Worm (Caenorhabditis elegans) whole organism, L1 larva: Measurements from ENCODE around the gene rpl-36.

Source experiments
- C16A3.4 ChIP-seq: fragments of 150-350 bp; optimal IDR thresholded peaks from 2 replicates; lab custom pipeline; 2014; ENCODE audit warnings: missing biosample characterization, missing genetic modification characterization
- C34B4.2 ChIP-seq: sonication (generic microtip); optimal IDR thresholded peaks from 2 replicates; lab custom pipeline; 2017; ENCODE audit warnings: mild to moderate bottlenecking, missing genetic modification characterization, missing compliant biosample characterization
- F16B12.6 ChIP-seq: fragments of 150-350 bp; optimal IDR thresholded peaks from 2 replicates; lab custom pipeline; 2014; ENCODE audit warnings: missing biosample characterization, missing genetic modification characterization
- aha-1 ChIP-seq: fragments of 150-350 bp; optimal IDR thresholded peaks from 2 replicates; lab custom pipeline; 2014; ENCODE audit warnings: missing biosample characterization, missing genetic modification characterization
- ama-1 ChIP-seq: fragments of 150-350 bp; optimal IDR thresholded peaks from 2 replicates; lab custom pipeline; 2014
- ceh-82 ChIP-seq, 3 experiments: fragments of 150-350 bp in 1 of 3; sonication (generic microtip) in 2 of 3; optimal IDR thresholded peaks; 2 replicates each; lab custom pipeline; 2014 to 2017; ENCODE audit warnings: missing biosample characterization in 3 of 3, missing genetic modification characterization in 3 of 3
- ceh-90 ChIP-seq: sonication (generic microtip); optimal IDR thresholded peaks from 2 replicates; lab custom pipeline; 2016; ENCODE audit warnings: missing genetic modification characterization, missing compliant biosample characterization
- dpl-1 ChIP-seq, 3 experiments: fragments of 150-350 bp in 2 of 3; sonication (generic microtip) in 1 of 3; optimal IDR thresholded peaks; 2 replicates each; lab custom pipeline; 2014 to 2017; ENCODE audit warnings: missing biosample characterization in 3 of 3, missing genetic modification characterization in 3 of 3, missing genetic modification reagents in 3 of 3
- efl-3 ChIP-seq: fragments of 200-800 bp; sonication (Bioruptor generic); optimal IDR thresholded peaks from 2 replicates; lab custom pipeline; 2018; ENCODE audit warnings: mild to moderate bottlenecking, missing genetic modification characterization, missing compliant biosample characterization
- egl-13 ChIP-seq: sonication (generic microtip); optimal IDR thresholded peaks from 2 replicates; lab custom pipeline; 2016; ENCODE audit warnings: missing genotype, missing genetic modification reagents, missing genetic modification characterization, missing compliant biosample characterization
- elt-2 ChIP-seq: sonication (generic microtip); optimal IDR thresholded peaks from 2 replicates; lab custom pipeline; 2016; ENCODE audit warnings: missing genetic modification characterization, mild to moderate bottlenecking, inconsistent platforms, missing compliant biosample characterization, missing genetic modification reagents
- elt-3 ChIP-seq, 6 experiments: fragments of 150-350 bp in 1 of 6; sonication (generic microtip); optimal IDR thresholded peaks; 2 replicates each; lab custom pipeline; 2017 to 2018; ENCODE audit warnings: missing biosample characterization in 6 of 6, missing genetic modification characterization in 6 of 6, inconsistent platforms in 1 of 6
- ets-5 ChIP-seq: fragments of 200-800 bp; sonication (Bioruptor generic); IDR thresholded peaks from 2 replicates; pipeline ENCODE4 v1.3.6; 2022; ENCODE audit warnings: missing genetic modification characterization, missing compliant biosample characterization
- fkh-10 ChIP-seq: sonication (generic microtip); optimal IDR thresholded peaks from 2 replicates; lab custom pipeline; 2017; ENCODE audit warnings: missing biosample characterization, missing genetic modification reagents, missing genetic modification characterization
- fkh-8 ChIP-seq: sonication (generic microtip); optimal IDR thresholded peaks from 2 replicates; lab custom pipeline; 2016; ENCODE audit warnings: mild to moderate bottlenecking, missing genetic modification characterization, missing compliant biosample characterization
- fos-1 ChIP-seq: fragments of 150-350 bp; optimal IDR thresholded peaks from 2 replicates; lab custom pipeline; 2014; ENCODE audit warnings: missing biosample characterization, missing genetic modification characterization
- grh-1 ChIP-seq: fragments of 200-800 bp; sonication (Bioruptor generic); IDR thresholded peaks from 2 replicates; pipeline ENCODE4 v1.3.6; 2022; ENCODE audit warnings: missing genetic modification reagents, missing genetic modification characterization, missing compliant biosample characterization
- hlh-4 ChIP-seq: sonication (generic microtip); optimal IDR thresholded peaks from 2 replicates; lab custom pipeline; 2016; ENCODE audit warnings: mild to moderate bottlenecking, missing genetic modification characterization, missing compliant biosample characterization
- hpl-2 ChIP-seq: fragments of 150-350 bp; optimal IDR thresholded peaks from 2 replicates; lab custom pipeline; 2014; ENCODE audit warnings: missing biosample characterization, missing genetic modification reagents, missing genetic modification characterization
- irx-1 ChIP-seq: sonication (generic microtip); optimal IDR thresholded peaks from 2 replicates; lab custom pipeline; 2016; ENCODE audit warnings: missing genetic modification characterization, missing compliant biosample characterization
- isw-1 ChIP-seq: fragments of 200-800 bp; sonication (Bioruptor generic); IDR thresholded peaks from 2 replicates; pipeline ENCODE4 v1.3.6; 2022; ENCODE audit warnings: missing genetic modification characterization, missing compliant biosample characterization
- jun-1 ChIP-seq: fragments of 150-350 bp; optimal IDR thresholded peaks from 2 replicates; lab custom pipeline; 2014; ENCODE audit warnings: missing biosample characterization, missing genetic modification reagents, missing genetic modification characterization
- lin-13 ChIP-seq: fragments of 150-350 bp; optimal IDR thresholded peaks from 2 replicates; lab custom pipeline; 2014; ENCODE audit warnings: missing biosample characterization, missing genetic modification reagents, missing genetic modification characterization
- lin-39 ChIP-seq: fragments of 150-350 bp; optimal IDR thresholded peaks from 2 replicates; lab custom pipeline; 2014; ENCODE audit warnings: missing biosample characterization, missing genetic modification reagents, missing genetic modification characterization
- lir-3 ChIP-seq: sonication (generic microtip); optimal IDR thresholded peaks from 2 replicates; lab custom pipeline; 2016; ENCODE audit warnings: mild to moderate bottlenecking, missing genetic modification characterization, moderate library complexity, missing compliant biosample characterization; ENCODE audit not compliant: poor library complexity
- mdl-1 ChIP-seq, 2 experiments: fragments of 150-350 bp; optimal IDR thresholded peaks; 2 replicates each; lab custom pipeline; 2014 to 2017; ENCODE audit warnings: missing biosample characterization in 2 of 2, missing genetic modification characterization in 2 of 2, inconsistent platforms in 1 of 2
- mef-2 ChIP-seq: fragments of 150-350 bp; optimal IDR thresholded peaks from 2 replicates; lab custom pipeline; 2014; ENCODE audit warnings: missing biosample characterization, missing genetic modification characterization
- mep-1 ChIP-seq: fragments of 150-350 bp; optimal IDR thresholded peaks from 2 replicates; lab custom pipeline; 2014; ENCODE audit warnings: missing biosample characterization, missing genetic modification characterization
- nhr-12 ChIP-seq: sonication (generic microtip); optimal IDR thresholded peaks from 2 replicates; lab custom pipeline; 2017; ENCODE audit warnings: missing biosample characterization, missing genetic modification characterization
- nhr-19 ChIP-seq: fragments of 200-800 bp; sonication (Bioruptor generic); conservative IDR thresholded peaks from 2 replicates; pipeline ENCODE4 v1.3.6; 2022; ENCODE audit warnings: missing genetic modification characterization, missing compliant biosample characterization
- nhr-71 ChIP-seq: sonication (generic microtip); optimal IDR thresholded peaks from 2 replicates; lab custom pipeline; 2016; ENCODE audit warnings: mild to moderate bottlenecking, missing genetic modification characterization, moderate library complexity, missing compliant biosample characterization
- nhr-77 ChIP-seq: fragments of 150-350 bp; optimal IDR thresholded peaks from 2 replicates; lab custom pipeline; 2014; ENCODE audit warnings: missing biosample characterization, missing genetic modification characterization
- nhr-84 ChIP-seq: sonication (generic microtip); optimal IDR thresholded peaks from 2 replicates; lab custom pipeline; 2017; ENCODE audit warnings: missing biosample characterization, missing genetic modification characterization
- nhr-90 ChIP-seq: sonication (generic microtip); optimal IDR thresholded peaks from 2 replicates; lab custom pipeline; 2016; ENCODE audit warnings: mild to moderate bottlenecking, missing genetic modification characterization, missing compliant biosample characterization; ENCODE audit not compliant: poor library complexity
- pag-3 ChIP-seq: sonication (generic microtip); optimal IDR thresholded peaks from 2 replicates; lab custom pipeline; 2017; ENCODE audit warnings: missing genetic modification characterization, mild to moderate bottlenecking, missing compliant biosample characterization, antibody characterized with exemption, borderline replicate concordance; ENCODE audit not compliant: insufficient read depth
- pax-3 ChIP-seq: fragments of 200-800 bp; sonication (Bioruptor generic); optimal IDR thresholded peaks from 2 replicates; lab custom pipeline; 2018; ENCODE audit warnings: mild to moderate bottlenecking, missing genetic modification characterization, moderate library complexity, missing compliant biosample characterization
- pqm-1 ChIP-seq: sonication (generic microtip); optimal IDR thresholded peaks from 3 replicates; lab custom pipeline; 2017; ENCODE audit warnings: missing biosample characterization, missing genetic modification characterization
- snpc-4 ChIP-seq: fragments of 150-350 bp; optimal IDR thresholded peaks from 2 replicates; lab custom pipeline; 2014; ENCODE audit warnings: missing biosample characterization, missing genetic modification characterization
- snu-23 ChIP-seq: sonication (generic microtip); optimal IDR thresholded peaks from 2 replicates; lab custom pipeline; 2016; ENCODE audit warnings: missing genetic modification characterization, missing compliant biosample characterization
- sox-4 ChIP-seq: sonication (generic microtip); optimal IDR thresholded peaks from 2 replicates; lab custom pipeline; 2016; ENCODE audit warnings: missing genetic modification characterization, missing compliant biosample characterization
- sptf-1 ChIP-seq: fragments of 150-350 bp; optimal IDR thresholded peaks from 2 replicates; lab custom pipeline; 2014; ENCODE audit warnings: missing biosample characterization, missing genetic modification characterization
- swsn-7 ChIP-seq: sonication (generic microtip); optimal IDR thresholded peaks from 2 replicates; lab custom pipeline; 2016; ENCODE audit warnings: missing genetic modification characterization, missing compliant biosample characterization
- unc-130 ChIP-seq: fragments of 150-350 bp; optimal IDR thresholded peaks from 2 replicates; lab custom pipeline; 2017; ENCODE audit warnings: missing biosample characterization, missing genetic modification characterization, inconsistent platforms
- unc-30 ChIP-seq: sonication (generic microtip); optimal IDR thresholded peaks from 2 replicates; lab custom pipeline; 2017; ENCODE audit warnings: missing biosample characterization, missing genetic modification characterization
- unc-62 ChIP-seq: fragments of 150-350 bp; optimal IDR thresholded peaks from 2 replicates; lab custom pipeline; 2014; ENCODE audit warnings: missing biosample characterization, missing genetic modification reagents, missing genetic modification characterization
- vab-15 ChIP-seq: sonication (generic microtip); optimal IDR thresholded peaks from 2 replicates; lab custom pipeline; 2017; ENCODE audit warnings: missing genotype, mild to moderate bottlenecking, missing genetic modification characterization, missing compliant biosample characterization
- xbp-1 ChIP-seq: sonication (generic microtip); optimal IDR thresholded peaks from 2 replicates; lab custom pipeline; 2016; ENCODE audit warnings: missing genetic modification characterization, missing compliant biosample characterization
- zag-1 ChIP-seq: fragments of 150-350 bp; optimal IDR thresholded peaks from 2 replicates; lab custom pipeline; 2014; ENCODE audit warnings: missing biosample characterization, missing genetic modification characterization
- zip-4 ChIP-seq: fragments of 200-800 bp; sonication (Bioruptor generic); optimal IDR thresholded peaks from 2 replicates; lab custom pipeline; 2018; ENCODE audit warnings: mild to moderate bottlenecking, missing genetic modification characterization, moderate library complexity, missing compliant biosample characterization

Gene rpl-36

DNA sequence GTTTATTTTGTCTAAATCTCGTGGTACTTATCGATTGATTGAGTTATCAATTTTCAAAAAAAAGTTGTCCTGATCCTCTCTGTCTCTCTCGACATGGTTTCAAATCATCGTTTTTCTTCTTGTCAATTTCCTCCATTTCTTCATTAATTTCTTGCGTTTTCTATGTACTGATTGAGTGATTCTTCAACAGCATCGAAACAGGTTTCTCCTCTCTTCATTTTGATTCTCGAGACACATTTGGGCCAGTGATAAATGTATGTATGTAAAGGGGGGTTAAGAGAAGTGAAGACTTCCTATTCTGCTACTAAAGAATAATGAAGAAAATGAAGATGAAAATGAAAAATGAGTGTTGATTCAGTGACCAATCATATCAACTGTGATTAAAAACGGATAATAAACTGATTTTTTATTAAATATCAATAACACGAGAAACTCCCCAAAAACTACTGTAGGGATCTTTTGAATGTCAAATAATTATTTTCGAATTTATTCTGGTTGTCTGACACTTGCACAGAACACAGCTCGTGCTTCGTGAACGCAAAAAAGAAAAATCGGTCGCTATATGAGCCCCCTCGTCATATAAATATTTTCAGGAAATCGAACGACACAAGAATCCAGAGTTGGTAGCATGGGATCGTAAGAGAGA lies 23.2 kb downstream of the rpl-36 start (continued):
- TF ChIP-seq ceh-90 (tag; lab: Kevin White, UChicago), result no peak
- no peak for TF ChIP-seq ets-5 (GFP tag; lab: Robert Waterston, UW)
- TF ChIP-seq grh-1 (GFP tag; lab: Robert Waterston, UW), result peak; percentile 74
- TF ChIP-seq ceh-82 (tag; optimal IDR thresholded peaks at IDR 0.05; lab: Kevin White, UChicago), result no peak
- no peak for TF ChIP-seq fos-1 (tag; lab: Kevin White, UChicago)
- TF ChIP-seq snu-23 (GFP tag; lab: Kevin White, UChicago), result peak; percentile 56
- no peak for TF ChIP-seq mdl-1 (tag; optimal IDR thresholded peaks at IDR 0.05; lab: Kevin White, UChicago)
- TF ChIP-seq lin-39, result no peak
- no peak for TF ChIP-seq unc-62
- peak; percentile 36 for TF ChIP-seq nhr-90
- no peak for TF ChIP-seq unc-130 (tag; lab: Kevin White, UChicago)
- TF ChIP-seq nhr-12 (tag; lab: Kevin White, UChicago), result no peak
- no peak for TF ChIP-seq efl-3 (GFP tag; lab: Kevin White, UChicago)
- no peak for TF ChIP-seq isw-1

DNA sequence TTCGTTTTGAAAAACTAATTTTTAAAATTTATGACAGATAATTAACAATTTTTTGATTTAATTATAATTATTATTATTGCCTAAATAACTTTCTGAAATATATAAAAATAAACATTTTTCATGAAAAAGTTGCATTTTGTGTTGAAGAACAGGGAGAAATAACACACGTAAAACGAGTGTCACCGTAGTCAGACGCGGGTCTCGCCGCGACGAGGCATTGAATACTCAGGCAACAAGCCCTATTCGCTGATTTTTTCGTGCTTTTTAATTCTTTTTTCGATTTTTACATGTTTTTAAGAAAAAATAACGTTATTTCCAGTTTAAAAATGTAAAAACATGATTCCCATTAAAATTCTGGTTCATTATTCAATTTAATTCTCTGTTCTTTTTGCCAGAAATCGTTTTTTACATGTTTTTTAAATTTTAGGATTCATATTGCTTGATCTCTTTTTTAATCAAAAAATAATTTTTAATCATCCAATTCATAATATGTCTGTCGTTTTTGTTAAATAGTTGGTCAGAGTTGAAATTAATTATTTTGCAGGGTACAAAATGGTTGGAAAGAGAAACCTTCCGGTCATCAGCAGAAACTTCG lies 27.9 kb downstream of the rpl-36 start, which contains the start of gene rpl-6:
Gene rpl-6, plus strand, starts transcription at position 545 of the 595 bp plus-strand sequence.
- TF ChIP-seq mep-1 (tag; lab: Kevin White, UChicago) (peak; percentile 91), zip-4 (GFP tag; lab: Kevin White, UChicago) (peak; percentile 45), snpc-4 (tag; lab: Kevin White, UChicago) (peak; percentile 57), jun-1 (tag; lab: Kevin White, UChicago) (peak; percentile 81), vab-15 (no peak), hlh-4 (tag; lab: Kevin White, UChicago) (no peak), nhr-84 (tag; lab: Kevin White, UChicago) (no peak), lir-3 (peak; percentile 76), nhr-77 (tag; lab: Kevin White, UChicago) (peak; percentile 83), snu-23 (GFP tag; lab: Kevin White, UChicago) (peak; percentile 92), fkh-10 (peak; percentile 77), fos-1 (tag; lab: Kevin White, UChicago) (peak; percentile 80), ets-5 (GFP tag; lab: Robert Waterston, UW) (no peak), elt-3 (tag; optimal IDR thresholded peaks at IDR 0.05; lab: Kevin White, UChicago) (peak in 5 of 6 experiments; percentile 14 to 98 (median 73)), irx-1 (tag; lab: Kevin White, UChicago) (peak; percentile 67), unc-130 (tag; lab: Kevin White, UChicago) (peak; percentile 95), nhr-71 (peak; percentile 93), unc-30 (no peak), sptf-1 (tag; lab: Kevin White, UChicago) (no peak), egl-13 (peak; percentile 69), lin-39 (peak; percentile 73), hpl-2 (GFP tag; lab: Kevin White, UChicago) (peak; percentile 70), elt-2 (tag; lab: Kevin White, UChicago) (peak; percentile 57), dpl-1 (GFP tag; optimal IDR thresholded peaks at IDR 0.05; lab: Kevin White, UChicago) (peak; percentile 81 to 86 (median 85)), pax-3 (tag; lab: Kevin White, UChicago) (peak; percentile 62), aha-1 (tag; lab: Kevin White, UChicago) (no peak), C34B4.2 (tag; lab: Kevin White, UChicago) (no peak), ama-1 (lab: Kevin White, UChicago) (peak; percentile 55), fkh-8 (tag; lab: Kevin White, UChicago) (peak; percentile 85), F16B12.6 (tag; lab: Kevin White, UChicago) (peak; percentile 46), C16A3.4 (tag; lab: Kevin White, UChicago) (peak; percentile 97), mef-2 (no peak), swsn-7 (tag; lab: Kevin White, UChicago) (peak; percentile 85), pqm-1 (no peak), nhr-19 (GFP tag; lab: Robert Waterston, UW) (peak; percentile 91), zag-1 (no peak), xbp-1 (tag; lab: Kevin White, UChicago) (peak; percentile 91), sox-4 (tag; lab: Kevin White, UChicago) (peak; percentile 20), pag-3 (tag; lab: Kevin White, UChicago) (no peak), lin-13 (GFP tag; lab: Kevin White, UChicago) (peak; percentile 83), efl-3 (GFP tag; lab: Kevin White, UChicago) (no peak), grh-1 (GFP tag; lab: Robert Waterston, UW) (peak; percentile 80)
